Worm (Caenorhabditis elegans) whole organism, L1 larva: Measurements from ENCODE around the gene F59E12.6.

Source experiments
- F16B12.6 ChIP-seq: fragments of 150-350 bp; optimal IDR thresholded peaks from 2 replicates; lab custom pipeline; 2014; ENCODE audit warnings: missing biosample characterization, missing genetic modification characterization
- fkh-10 ChIP-seq: sonication (generic microtip); optimal IDR thresholded peaks from 2 replicates; lab custom pipeline; 2017; ENCODE audit warnings: missing biosample characterization, missing genetic modification reagents, missing genetic modification characterization
- lin-39 ChIP-seq: fragments of 150-350 bp; optimal IDR thresholded peaks from 2 replicates; lab custom pipeline; 2014; ENCODE audit warnings: missing biosample characterization, missing genetic modification reagents, missing genetic modification characterization
- mdl-1 ChIP-seq, 2 experiments: fragments of 150-350 bp; optimal IDR thresholded peaks; 2 replicates each; lab custom pipeline; 2014 to 2017; ENCODE audit warnings: missing biosample characterization in 2 of 2, missing genetic modification characterization in 2 of 2, inconsistent platforms in 1 of 2
- skn-1 ChIP-seq: fragments of 150-350 bp; optimal IDR thresholded peaks from 2 replicates; lab custom pipeline; 2014; ENCODE audit warnings: missing biosample characterization, missing genetic modification characterization
- snpc-4 ChIP-seq: fragments of 150-350 bp; optimal IDR thresholded peaks from 2 replicates; lab custom pipeline; 2014; ENCODE audit warnings: missing biosample characterization, missing genetic modification characterization
- snu-23 ChIP-seq: sonication (generic microtip); optimal IDR thresholded peaks from 2 replicates; lab custom pipeline; 2016; ENCODE audit warnings: missing genetic modification characterization, missing compliant biosample characterization
- sox-4 ChIP-seq: sonication (generic microtip); optimal IDR thresholded peaks from 2 replicates; lab custom pipeline; 2016; ENCODE audit warnings: missing genetic modification characterization, missing compliant biosample characterization
- zip-4 ChIP-seq: fragments of 200-800 bp; sonication (Bioruptor generic); optimal IDR thresholded peaks from 2 replicates; lab custom pipeline; 2018; ENCODE audit warnings: mild to moderate bottlenecking, missing genetic modification characterization, moderate library complexity, missing compliant biosample characterization
- ztf-11 ChIP-seq, 2 experiments: sonication (generic microtip); optimal IDR thresholded peaks; 2 replicates each; lab custom pipeline; 2016 to 2017; ENCODE audit warnings: missing genetic modification characterization in 2 of 2, missing biosample characterization in 1 of 2, missing compliant biosample characterization in 1 of 2
- ztf-4 ChIP-seq: fragments of 150-350 bp; optimal IDR thresholded peaks from 2 replicates; lab custom pipeline; 2014; ENCODE audit warnings: missing biosample characterization, missing genetic modification characterization

- no peak for TF ChIP-seq sox-4
- TF ChIP-seq fkh-10 (GFP tag; lab: Kevin White, UChicago), result no peak
- TF ChIP-seq F16B12.6, result no peak
- TF ChIP-seq mdl-1 (tag; optimal IDR thresholded peaks at IDR 0.05; lab: Kevin White, UChicago), result no peak
- no peak for TF ChIP-seq snpc-4 (tag; lab: Kevin White, UChicago)
- no peak for TF ChIP-seq lin-39 (tag; lab: Kevin White, UChicago)
- no peak for TF ChIP-seq skn-1
- no peak for TF ChIP-seq ztf-4
- TF ChIP-seq ztf-11 (tag; optimal IDR thresholded peaks at IDR 0.05; lab: Kevin White, UChicago), result no peak
- TF ChIP-seq zip-4, result no peak
- no peak for TF ChIP-seq snu-23
Measured at ce11 chrII:5648272-5648671, 17.5 kb upstream of the F59E12.6 start, which contains the start of gene ddl-1.
